Worm (Caenorhabditis elegans) whole organism, L1 larva: ENCODE data around the gene frm-10.
A peak's percentile ranks its signal among the peaks of the same experiment; 100 is the strongest.

Source experiments
- C04F5.9 ChIP-seq: sonication (generic microtip); optimal IDR thresholded peaks from 2 replicates; lab custom pipeline; 2016; ENCODE audit warnings: missing genetic modification characterization, missing compliant biosample characterization
- C16A3.4 ChIP-seq: fragments of 150-350 bp; optimal IDR thresholded peaks from 2 replicates; lab custom pipeline; 2014; ENCODE audit warnings: missing biosample characterization, missing genetic modification characterization
- C34B4.2 ChIP-seq: sonication (generic microtip); optimal IDR thresholded peaks from 2 replicates; lab custom pipeline; 2017; ENCODE audit warnings: mild to moderate bottlenecking, missing genetic modification characterization, missing compliant biosample characterization
- Y116A8C.19 ChIP-seq: sonication (generic microtip); optimal IDR thresholded peaks from 2 replicates; lab custom pipeline; 2016; ENCODE audit warnings: missing compliant biosample characterization, missing genetic modification characterization, borderline replicate concordance
- aha-1 ChIP-seq: fragments of 150-350 bp; optimal IDR thresholded peaks from 2 replicates; lab custom pipeline; 2014; ENCODE audit warnings: missing biosample characterization, missing genetic modification characterization
- alr-1 ChIP-seq: fragments of 200-800 bp; sonication (Bioruptor generic); optimal IDR thresholded peaks from 2 replicates; lab custom pipeline; 2018; ENCODE audit warnings: borderline replicate concordance, mild to moderate bottlenecking, missing genetic modification characterization, missing compliant biosample characterization
- ama-1 ChIP-seq: fragments of 150-350 bp; optimal IDR thresholded peaks from 2 replicates; lab custom pipeline; 2014
- ceh-63 ChIP-seq: fragments of 200-800 bp; sonication (Bioruptor generic); optimal IDR thresholded peaks from 2 replicates; lab custom pipeline; 2018; ENCODE audit warnings: mild to moderate bottlenecking, missing genetic modification characterization, missing compliant biosample characterization
- ceh-90 ChIP-seq: sonication (generic microtip); optimal IDR thresholded peaks from 2 replicates; lab custom pipeline; 2016; ENCODE audit warnings: missing genetic modification characterization, missing compliant biosample characterization
- ces-1 ChIP-seq: fragments of 150-350 bp; optimal IDR thresholded peaks from 2 replicates; lab custom pipeline; 2014; ENCODE audit warnings: missing biosample characterization, missing genetic modification reagents, missing genetic modification characterization
- dsc-1 ChIP-seq: sonication (generic microtip); optimal IDR thresholded peaks from 2 replicates; lab custom pipeline; 2016; ENCODE audit warnings: mild to moderate bottlenecking, missing genetic modification characterization, missing compliant biosample characterization
- efl-1 ChIP-seq, 4 experiments: fragments of 150-350 bp; optimal IDR thresholded peaks in 3 of 4; peaks in 1 of 4; 1 replicate in 1 of 4; 2 replicates in 3 of 4; lab custom pipeline; 2014; ENCODE audit warnings: missing biosample characterization in 2 of 4, missing genetic modification characterization in 2 of 4, missing genetic modification reagents in 2 of 4
- efl-3 ChIP-seq: fragments of 200-800 bp; sonication (Bioruptor generic); optimal IDR thresholded peaks from 2 replicates; lab custom pipeline; 2018; ENCODE audit warnings: mild to moderate bottlenecking, missing genetic modification characterization, missing compliant biosample characterization
- elt-2 ChIP-seq: sonication (generic microtip); optimal IDR thresholded peaks from 2 replicates; lab custom pipeline; 2016; ENCODE audit warnings: missing genetic modification characterization, mild to moderate bottlenecking, inconsistent platforms, missing compliant biosample characterization, missing genetic modification reagents
- elt-3 ChIP-seq, 6 experiments: fragments of 150-350 bp in 1 of 6; sonication (generic microtip); optimal IDR thresholded peaks; 2 replicates each; lab custom pipeline; 2017 to 2018; ENCODE audit warnings: missing biosample characterization in 6 of 6, missing genetic modification characterization in 6 of 6, inconsistent platforms in 1 of 6
- ets-5 ChIP-seq: fragments of 200-800 bp; sonication (Bioruptor generic); IDR thresholded peaks from 2 replicates; pipeline ENCODE4 v1.3.6; 2022; ENCODE audit warnings: missing genetic modification characterization, missing compliant biosample characterization
- fkh-4 ChIP-seq: sonication (generic microtip); optimal IDR thresholded peaks from 2 replicates; lab custom pipeline; 2016; ENCODE audit warnings: missing compliant biosample characterization, missing genetic modification characterization, borderline replicate concordance
- fos-1 ChIP-seq: fragments of 150-350 bp; optimal IDR thresholded peaks from 2 replicates; lab custom pipeline; 2014; ENCODE audit warnings: missing biosample characterization, missing genetic modification characterization
- grh-1 ChIP-seq: fragments of 200-800 bp; sonication (Bioruptor generic); IDR thresholded peaks from 2 replicates; pipeline ENCODE4 v1.3.6; 2022; ENCODE audit warnings: missing genetic modification reagents, missing genetic modification characterization, missing compliant biosample characterization
- hlh-17 ChIP-seq: fragments of 200-800 bp; sonication (Bioruptor generic); optimal IDR thresholded peaks from 2 replicates; lab custom pipeline; 2018; ENCODE audit warnings: missing genetic modification characterization, mild to moderate bottlenecking, missing compliant biosample characterization, moderate library complexity, borderline replicate concordance
- hlh-4 ChIP-seq: sonication (generic microtip); optimal IDR thresholded peaks from 2 replicates; lab custom pipeline; 2016; ENCODE audit warnings: mild to moderate bottlenecking, missing genetic modification characterization, missing compliant biosample characterization
- hpl-2 ChIP-seq: fragments of 150-350 bp; optimal IDR thresholded peaks from 2 replicates; lab custom pipeline; 2014; ENCODE audit warnings: missing biosample characterization, missing genetic modification reagents, missing genetic modification characterization
- isw-1 ChIP-seq: fragments of 200-800 bp; sonication (Bioruptor generic); IDR thresholded peaks from 2 replicates; pipeline ENCODE4 v1.3.6; 2022; ENCODE audit warnings: missing genetic modification characterization, missing compliant biosample characterization
- lin-13 ChIP-seq: fragments of 150-350 bp; optimal IDR thresholded peaks from 2 replicates; lab custom pipeline; 2014; ENCODE audit warnings: missing biosample characterization, missing genetic modification reagents, missing genetic modification characterization
- lin-15B ChIP-seq: fragments of 150-350 bp; sonication (generic microtip); optimal IDR thresholded peaks from 3 replicates; lab custom pipeline; 2014; ENCODE audit warnings: missing biosample characterization, missing genetic modification characterization
- lin-35 ChIP-seq, 2 experiments: fragments of 150-350 bp; optimal IDR thresholded peaks; 2 replicates each; lab custom pipeline; 2014; ENCODE audit warnings: missing biosample characterization in 2 of 2, missing genetic modification characterization in 2 of 2, missing genetic modification reagents in 2 of 2
- lir-3 ChIP-seq: sonication (generic microtip); optimal IDR thresholded peaks from 2 replicates; lab custom pipeline; 2016; ENCODE audit warnings: mild to moderate bottlenecking, missing genetic modification characterization, moderate library complexity, missing compliant biosample characterization; ENCODE audit not compliant: poor library complexity
- lsy-2 ChIP-seq, 2 experiments: fragments of 150-350 bp; optimal IDR thresholded peaks; 2 replicates each; lab custom pipeline; 2014; ENCODE audit warnings: missing biosample characterization in 2 of 2, missing genetic modification characterization in 2 of 2
- mef-2 ChIP-seq: fragments of 150-350 bp; optimal IDR thresholded peaks from 2 replicates; lab custom pipeline; 2014; ENCODE audit warnings: missing biosample characterization, missing genetic modification characterization
- mep-1 ChIP-seq: fragments of 150-350 bp; optimal IDR thresholded peaks from 2 replicates; lab custom pipeline; 2014; ENCODE audit warnings: missing biosample characterization, missing genetic modification characterization
- nhr-19 ChIP-seq: fragments of 200-800 bp; sonication (Bioruptor generic); conservative IDR thresholded peaks from 2 replicates; pipeline ENCODE4 v1.3.6; 2022; ENCODE audit warnings: missing genetic modification characterization, missing compliant biosample characterization
- nhr-20 ChIP-seq: sonication (generic microtip); optimal IDR thresholded peaks from 2 replicates; lab custom pipeline; 2016; ENCODE audit warnings: mild to moderate bottlenecking, missing genetic modification characterization, missing compliant biosample characterization
- nhr-237 ChIP-seq: fragments of 150-350 bp; optimal IDR thresholded peaks from 2 replicates; lab custom pipeline; 2014; ENCODE audit warnings: missing biosample characterization, missing genetic modification characterization
- nhr-28 ChIP-seq: fragments of 150-350 bp; optimal IDR thresholded peaks from 2 replicates; lab custom pipeline; 2014; ENCODE audit warnings: missing biosample characterization, missing genetic modification characterization
- nhr-76 ChIP-seq: sonication (generic microtip); optimal IDR thresholded peaks from 2 replicates; lab custom pipeline; 2017; ENCODE audit warnings: missing biosample characterization, missing genetic modification characterization
- pax-3 ChIP-seq: fragments of 200-800 bp; sonication (Bioruptor generic); optimal IDR thresholded peaks from 2 replicates; lab custom pipeline; 2018; ENCODE audit warnings: mild to moderate bottlenecking, missing genetic modification characterization, moderate library complexity, missing compliant biosample characterization
- pqm-1 ChIP-seq: sonication (generic microtip); optimal IDR thresholded peaks from 3 replicates; lab custom pipeline; 2017; ENCODE audit warnings: missing biosample characterization, missing genetic modification characterization
- rnt-1 ChIP-seq: sonication (generic microtip); optimal IDR thresholded peaks from 2 replicates; lab custom pipeline; 2016; ENCODE audit warnings: mild to moderate bottlenecking, missing genetic modification characterization, moderate library complexity, missing compliant biosample characterization
- skn-1 ChIP-seq: fragments of 150-350 bp; optimal IDR thresholded peaks from 2 replicates; lab custom pipeline; 2014; ENCODE audit warnings: missing biosample characterization, missing genetic modification characterization
- snu-23 ChIP-seq: sonication (generic microtip); optimal IDR thresholded peaks from 2 replicates; lab custom pipeline; 2016; ENCODE audit warnings: missing genetic modification characterization, missing compliant biosample characterization
- sox-4 ChIP-seq: sonication (generic microtip); optimal IDR thresholded peaks from 2 replicates; lab custom pipeline; 2016; ENCODE audit warnings: missing genetic modification characterization, missing compliant biosample characterization
- sptf-1 ChIP-seq: fragments of 150-350 bp; optimal IDR thresholded peaks from 2 replicates; lab custom pipeline; 2014; ENCODE audit warnings: missing biosample characterization, missing genetic modification characterization
- sup-37 ChIP-seq: fragments of 200-800 bp; sonication (Bioruptor generic); optimal IDR thresholded peaks from 2 replicates; lab custom pipeline; 2018; ENCODE audit warnings: mild to moderate bottlenecking, missing genetic modification characterization, missing compliant biosample characterization
- tbx-2 ChIP-seq: sonication (generic microtip); optimal IDR thresholded peaks from 2 replicates; lab custom pipeline; 2016; ENCODE audit warnings: missing genetic modification characterization, missing compliant biosample characterization
- tlp-1 ChIP-seq: fragments of 150-350 bp; optimal IDR thresholded peaks from 2 replicates; lab custom pipeline; 2014; ENCODE audit warnings: missing biosample characterization, missing genetic modification characterization
- unc-130 ChIP-seq: fragments of 150-350 bp; optimal IDR thresholded peaks from 2 replicates; lab custom pipeline; 2017; ENCODE audit warnings: missing biosample characterization, missing genetic modification characterization, inconsistent platforms
- unc-30 ChIP-seq: sonication (generic microtip); optimal IDR thresholded peaks from 2 replicates; lab custom pipeline; 2017; ENCODE audit warnings: missing biosample characterization, missing genetic modification characterization
- unc-62 ChIP-seq: fragments of 150-350 bp; optimal IDR thresholded peaks from 2 replicates; lab custom pipeline; 2014; ENCODE audit warnings: missing biosample characterization, missing genetic modification reagents, missing genetic modification characterization
- unc-98 ChIP-seq: fragments of 200-800 bp; sonication (Bioruptor generic); IDR thresholded peaks from 2 replicates; pipeline ENCODE4 v1.3.6; 2022; ENCODE audit warnings: missing genetic modification characterization, missing compliant biosample characterization
- vab-15 ChIP-seq: sonication (generic microtip); optimal IDR thresholded peaks from 2 replicates; lab custom pipeline; 2017; ENCODE audit warnings: missing genotype, mild to moderate bottlenecking, missing genetic modification characterization, missing compliant biosample characterization
- zag-1 ChIP-seq: fragments of 150-350 bp; optimal IDR thresholded peaks from 2 replicates; lab custom pipeline; 2014; ENCODE audit warnings: missing biosample characterization, missing genetic modification characterization
- ztf-11 ChIP-seq, 2 experiments: sonication (generic microtip); optimal IDR thresholded peaks; 2 replicates each; lab custom pipeline; 2016 to 2017; ENCODE audit warnings: missing genetic modification characterization in 2 of 2, missing biosample characterization in 1 of 2, missing compliant biosample characterization in 1 of 2
- ztf-4 ChIP-seq: fragments of 150-350 bp; optimal IDR thresholded peaks from 2 replicates; lab custom pipeline; 2014; ENCODE audit warnings: missing biosample characterization, missing genetic modification characterization

frm-10 gene

DNA sequence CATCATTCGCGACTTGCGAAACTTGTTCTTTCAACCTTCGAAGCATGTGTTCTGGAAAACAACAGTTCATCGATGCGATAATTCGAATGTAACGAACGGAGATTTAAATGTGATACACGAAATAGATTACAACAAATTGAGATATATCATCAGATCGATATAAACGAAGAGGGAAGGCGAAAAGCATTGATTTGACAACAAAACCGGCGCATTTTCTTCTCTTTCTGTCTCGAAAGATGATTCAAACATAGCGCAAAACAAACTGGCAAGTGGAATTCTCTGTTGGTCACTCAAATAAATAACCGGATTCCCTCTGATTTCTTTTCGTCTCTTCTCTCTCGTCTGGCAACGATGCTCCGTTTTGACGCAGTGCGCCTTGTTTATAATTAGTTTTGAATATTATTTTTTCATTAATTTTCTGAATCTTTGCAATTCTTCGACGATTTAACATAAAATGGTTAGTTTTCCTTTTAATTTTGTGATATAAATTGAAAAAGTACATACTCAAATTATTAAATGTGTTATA, 34.4 kb downstream of the frm-10 start, which contains the start of the genes eea-1 and gut-2 (continued):
- TF ChIP-seq nhr-237 = no peak
- no peak for TF ChIP-seq C34B4.2 (tag; lab: Kevin White, UChicago)
- TF ChIP-seq hpl-2 = no peak
- peak; percentile 60 for TF ChIP-seq nhr-19 (GFP tag; lab: Robert Waterston, UW)
- no peak for TF ChIP-seq nhr-76 (tag; lab: Kevin White, UChicago)
- TF ChIP-seq snu-23 = peak; percentile 88
- TF ChIP-seq ets-5 (GFP tag; lab: Robert Waterston, UW) = no peak
- no peak for TF ChIP-seq vab-15 (tag; lab: Kevin White, UChicago)
- TF ChIP-seq isw-1 = peak; percentile 22; the same call in 1 of the 2 replicates
- peak; percentile 54 for TF ChIP-seq unc-130 (tag; lab: Kevin White, UChicago)
- peak; percentile 76 for TF ChIP-seq rnt-1 (tag; lab: Kevin White, UChicago)
- TF ChIP-seq mef-2 (tag; lab: Kevin White, UChicago) = no peak
- TF ChIP-seq mep-1 (tag; lab: Kevin White, UChicago) = peak; percentile 68
- no peak for TF ChIP-seq Y116A8C.19 (tag; lab: Kevin White, UChicago)
- TF ChIP-seq lir-3 = no peak
- TF ChIP-seq nhr-20 (tag; lab: Kevin White, UChicago) = peak; percentile 82
- peak; percentile 77 for TF ChIP-seq C16A3.4 (tag; lab: Kevin White, UChicago)
- TF ChIP-seq zag-1 (tag; lab: Kevin White, UChicago) = no peak
- no peak for TF ChIP-seq hlh-17 (GFP tag; lab: Kevin White, UChicago)
- no peak for TF ChIP-seq sptf-1 (tag; lab: Kevin White, UChicago)
- TF ChIP-seq pax-3 (tag; lab: Kevin White, UChicago) = no peak
- TF ChIP-seq tbx-2 = peak; percentile 65
- no peak for TF ChIP-seq unc-30 (tag; lab: Kevin White, UChicago)
- peak in 3 of 6 experiments; percentile 6 to 78 (median 42) for TF ChIP-seq elt-3 (tag; optimal IDR thresholded peaks at IDR 0.05; lab: Kevin White, UChicago)
- no peak for TF ChIP-seq nhr-28 (tag; lab: Kevin White, UChicago)
- no peak for TF ChIP-seq ztf-11 (tag; optimal IDR thresholded peaks at IDR 0.05; lab: Kevin White, UChicago)
- no peak for TF ChIP-seq unc-98 (GFP tag; lab: Robert Waterston, UW)
- no peak for TF ChIP-seq tlp-1 (tag; lab: Kevin White, UChicago)
- TF ChIP-seq fos-1 (tag; lab: Kevin White, UChicago) = peak; percentile 43
- no peak for TF ChIP-seq sup-37 (GFP tag; lab: Kevin White, UChicago)
- TF ChIP-seq elt-2 (tag; lab: Kevin White, UChicago) = no peak
- no peak for TF ChIP-seq fkh-4 (tag; lab: Kevin White, UChicago)
- TF ChIP-seq aha-1 (tag; lab: Kevin White, UChicago) = no peak
- TF ChIP-seq dsc-1 (tag; lab: Kevin White, UChicago) = peak; percentile 44
- TF ChIP-seq unc-62 (GFP tag; lab: Kevin White, UChicago) = no peak
- TF ChIP-seq lin-15B (tag; lab: Kevin White, UChicago) = peak; percentile 9
- TF ChIP-seq efl-3 (GFP tag; lab: Kevin White, UChicago) = no peak
- peak; percentile 43 for TF ChIP-seq lin-13 (GFP tag; lab: Kevin White, UChicago)
- TF ChIP-seq hlh-4 (tag; lab: Kevin White, UChicago) = no peak
- no peak for TF ChIP-seq C04F5.9 (tag; lab: Kevin White, UChicago)
- TF ChIP-seq lin-35 (GFP tag; optimal IDR thresholded peaks at IDR 0.05; lab: Kevin White, UChicago) = peak; percentile 63 to 77
- no peak for TF ChIP-seq sox-4
- peak; percentile 80 to 81 for TF ChIP-seq lsy-2 (tag; optimal IDR thresholded peaks at IDR 0.05; lab: Kevin White, UChicago)
- TF ChIP-seq grh-1 (GFP tag; lab: Robert Waterston, UW) = peak; percentile 88
- TF ChIP-seq ces-1 (GFP tag; lab: Kevin White, UChicago) = no peak
- TF ChIP-seq ztf-4 (tag; lab: Kevin White, UChicago) = peak; percentile 54
- TF ChIP-seq ama-1 (lab: Kevin White, UChicago) = peak; percentile 59
- no peak for TF ChIP-seq ceh-90 (tag; lab: Kevin White, UChicago)
- no peak for TF ChIP-seq ceh-63 (GFP tag; lab: Kevin White, UChicago)
- TF ChIP-seq pqm-1 (tag; lab: Kevin White, UChicago) = no peak
- TF ChIP-seq skn-1 (tag; lab: Kevin White, UChicago) = peak; percentile 51
- TF ChIP-seq alr-1 (tag; lab: Kevin White, UChicago) = no peak
- TF ChIP-seq efl-1 (optimal IDR thresholded peaks at IDR 0.05; lab: Kevin White, UChicago) = peak; percentile 67 to 76
- peak; percentile 71 to 91 for TF ChIP-seq efl-1 (GFP tag; optimal IDR thresholded peaks at IDR 0.05 in 1 of 2; lab: Kevin White, UChicago)
